Fruit fly (Drosophila melanogaster) whole organism, adult: ENCODE results near the gene CG17350.
A peak's percentile ranks its signal among the peaks of the same experiment; 100 is the strongest.

ENCODE experiments used
- CG11617 ChIP-seq: fragments of 200-800 bp; sonication (Bioruptor generic); optimal IDR thresholded peaks from 2 replicates; lab custom pipeline; 2017; ENCODE audit warnings: mild to moderate bottlenecking, missing biosample characterization, missing genetic modification reagents, missing genetic modification characterization
- CG12768 ChIP-seq: fragments of 200-800 bp; sonication (Bioruptor generic); optimal IDR thresholded peaks from 2 replicates; lab custom pipeline; 2017; ENCODE audit warnings: missing biosample characterization, missing genetic modification characterization, mild to moderate bottlenecking, moderate library complexity, missing genetic modification reagents
- CG14711 ChIP-seq: fragments of 200-800 bp; sonication (Bioruptor generic); optimal IDR thresholded peaks from 2 replicates; lab custom pipeline; 2018; ENCODE audit warnings: missing biosample characterization, mild to moderate bottlenecking, missing genetic modification characterization, moderate library complexity
- CG33017 ChIP-seq: fragments of 200-800 bp; sonication (Bioruptor generic); optimal IDR thresholded peaks from 2 replicates; lab custom pipeline; 2018; ENCODE audit warnings: missing biosample characterization, mild to moderate bottlenecking, missing genetic modification characterization, moderate library complexity
- CG5204 ChIP-seq: fragments of 200-800 bp; sonication (Bioruptor generic); optimal IDR thresholded peaks from 2 replicates; lab custom pipeline; 2016; ENCODE audit warnings: missing biosample characterization, missing genetic modification characterization
- CG7045 ChIP-seq: fragments of 200-800 bp; sonication (Bioruptor generic); optimal IDR thresholded peaks from 2 replicates; lab custom pipeline; 2017; ENCODE audit warnings: missing biosample characterization, mild to moderate bottlenecking, missing genetic modification characterization
- CG7101 ChIP-seq: fragments of 200-800 bp; sonication (Bioruptor generic); optimal IDR thresholded peaks from 2 replicates; lab custom pipeline; 2018; ENCODE audit warnings: missing biosample characterization, mild to moderate bottlenecking, missing genetic modification characterization, moderate library complexity
- Clk ChIP-seq: fragments of 200-800 bp; sonication (Bioruptor generic); optimal IDR thresholded peaks from 2 replicates; lab custom pipeline; 2017; ENCODE audit warnings: missing biosample characterization, missing genetic modification characterization
- Crg-1 ChIP-seq: fragments of 200-800 bp; sonication (Bioruptor generic); optimal IDR thresholded peaks from 2 replicates; lab custom pipeline; 2016; ENCODE audit warnings: missing biosample characterization, missing genetic modification characterization
- Hr96 ChIP-seq: fragments of 200-800 bp; sonication (Bioruptor generic); optimal IDR thresholded peaks from 2 replicates; lab custom pipeline; 2016; ENCODE audit warnings: missing biosample characterization, missing genetic modification characterization
- Mnt ChIP-seq: fragments of 200-800 bp; sonication (Bioruptor generic); optimal IDR thresholded peaks from 2 replicates; lab custom pipeline; 2016; ENCODE audit warnings: missing biosample characterization, mild to moderate bottlenecking, missing genetic modification characterization
- bab1 ChIP-seq: fragments of 200-800 bp; sonication (Bioruptor generic); optimal IDR thresholded peaks from 3 replicates; lab custom pipeline; 2019; ENCODE audit warnings: missing biosample characterization, mild to moderate bottlenecking, missing genetic modification characterization, moderate library complexity
- cic ChIP-seq: fragments of 200-800 bp; sonication (Bioruptor generic); optimal IDR thresholded peaks from 2 replicates; lab custom pipeline; 2017; ENCODE audit warnings: missing biosample characterization, mild to moderate bottlenecking, missing genetic modification characterization, moderate library complexity
- cnc ChIP-seq, 2 experiments: fragments of >200 bp; optimal IDR thresholded peaks; 2 replicates each; lab custom pipeline; 2017
- kay ChIP-seq: fragments of 200-800 bp; sonication (Bioruptor generic); peaks from one replicate; lab custom pipeline; 2016; ENCODE audit warnings: missing biosample characterization, missing genetic modification characterization, borderline replicate concordance
- ovo ChIP-seq: fragments of 200-800 bp; sonication (Bioruptor generic); optimal IDR thresholded peaks from 2 replicates; lab custom pipeline; 2016; ENCODE audit warnings: missing biosample characterization, missing genetic modification characterization
- pad ChIP-seq: fragments of 200-800 bp; sonication (Bioruptor generic); optimal IDR thresholded peaks from 3 replicates; lab custom pipeline; 2017; ENCODE audit warnings: missing biosample characterization, missing genetic modification characterization, mild to moderate bottlenecking, moderate library complexity, missing genetic modification reagents
- tj ChIP-seq: fragments of 200-800 bp; sonication (Bioruptor generic); optimal IDR thresholded peaks from 3 replicates; lab custom pipeline; 2017; ENCODE audit warnings: missing biosample characterization, mild to moderate bottlenecking, missing genetic modification characterization, moderate library complexity
- toe ChIP-seq: fragments of 200-800 bp; sonication (Bioruptor generic); optimal IDR thresholded peaks from 2 replicates; lab custom pipeline; 2016; ENCODE audit warnings: missing biosample characterization, missing genetic modification characterization

CG17350 gene

DNA sequence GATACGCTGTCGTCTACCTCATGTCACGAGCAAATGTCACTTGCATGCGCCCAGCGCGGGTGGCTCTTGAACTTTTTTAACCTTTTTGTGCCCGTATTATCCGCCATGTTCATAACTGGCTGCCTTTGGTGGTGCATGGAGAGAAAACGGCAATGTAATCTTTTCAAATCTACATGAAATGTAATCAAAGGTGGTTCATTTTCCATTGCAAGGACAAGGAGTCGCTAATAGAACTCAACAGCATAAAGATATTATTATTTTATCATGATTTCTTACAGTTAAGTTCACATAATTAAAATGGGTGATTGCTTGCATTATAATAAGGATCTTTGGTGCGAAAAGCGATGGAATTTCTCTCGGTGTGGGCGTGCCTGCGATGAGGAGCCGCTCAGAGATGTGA lies 38.0 kb upstream of the CG17350 start:
- TF ChIP-seq CG7045 (GFP tag; lab: Kevin White, UChicago) (no peak), CG12768 (GFP tag; lab: Kevin White, UChicago) (no peak), Hr96 (GFP tag; lab: Kevin White, UChicago) (no peak), kay (no peak), cic (no peak), bab1 (GFP tag; lab: Kevin White, UChicago) (no peak), cnc (optimal IDR thresholded peaks at IDR 0.05; lab: Kevin White, UChicago) (no peak), CG7101 (no peak), tj (GFP tag; lab: Kevin White, UChicago) (no peak), toe (no peak), Clk (GFP tag; lab: Kevin White, UChicago) (no peak)

- peak; percentile 0 for TF ChIP-seq CG7045 (GFP tag; lab: Kevin White, UChicago)
- TF ChIP-seq ovo (GFP tag; lab: Kevin White, UChicago): peak; percentile 42
- TF ChIP-seq bab1 (GFP tag; lab: Kevin White, UChicago): no peak
- TF ChIP-seq Hr96 (GFP tag; lab: Kevin White, UChicago): peak; percentile 21
These were observed 22.7 kb upstream of the CG17350 start for dm6 chr2L:19358017-19358471.

- TF ChIP-seq Crg-1 (GFP tag; lab: Kevin White, UChicago) (no peak), CG7045 (GFP tag; lab: Kevin White, UChicago) (no peak), CG14711 (tag; lab: Kevin White, UChicago) (no peak), Mnt (GFP tag; lab: Kevin White, UChicago) (no peak)
These were observed 20.8 kb upstream of the CG17350 start for dm6 chr2L:19359802-19360429.

dm6 chr2L:19361632-19362142 lies 19.0 kb upstream of the CG17350 start:
- TF ChIP-seq tj (GFP tag; lab: Kevin White, UChicago): peak; percentile 67
- TF ChIP-seq CG11617 (GFP tag; lab: Kevin White, UChicago): no peak
- no peak for TF ChIP-seq Mnt (GFP tag; lab: Kevin White, UChicago)
- TF ChIP-seq Clk (GFP tag; lab: Kevin White, UChicago): no peak
- TF ChIP-seq Hr96 (GFP tag; lab: Kevin White, UChicago): no peak
- no peak for TF ChIP-seq CG12768 (GFP tag; lab: Kevin White, UChicago)
- no peak for TF ChIP-seq CG33017 (tag; lab: Kevin White, UChicago)

DNA sequence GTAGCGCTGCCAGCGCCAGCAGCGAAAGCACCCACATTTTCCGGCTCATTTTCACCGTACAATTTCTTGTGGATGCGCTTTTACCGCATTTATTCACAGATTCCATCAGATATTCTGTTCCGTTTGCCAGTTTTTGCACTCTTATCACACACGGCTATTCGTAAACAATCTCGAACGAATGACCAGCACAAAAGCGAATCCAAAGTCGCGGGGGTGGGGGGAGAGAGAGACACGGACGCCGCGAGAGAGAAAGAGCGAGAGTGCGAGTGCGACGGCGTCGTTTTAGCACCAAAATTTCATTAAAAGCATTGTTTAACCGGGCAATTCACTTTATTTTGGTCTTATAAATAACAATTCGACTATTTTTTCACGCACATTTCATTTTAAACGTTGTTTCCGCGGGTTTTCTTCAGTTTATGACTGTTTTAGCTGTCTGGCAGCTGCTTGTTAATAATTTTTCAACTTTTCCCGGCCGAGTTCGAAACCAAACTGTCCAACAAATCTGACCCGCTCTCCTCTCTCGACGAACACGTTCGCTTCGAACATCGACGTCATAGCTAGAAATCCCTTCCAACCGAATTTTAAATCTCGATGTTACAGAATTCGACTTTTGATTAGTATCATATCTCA lies 17.9 kb upstream of the CG17350 start, which contains the start of gene dnt:
Gene dnt, minus strand, starts transcription at position 494 of the 630 bp plus-strand sequence.
- no peak for TF ChIP-seq CG11617 (GFP tag; lab: Kevin White, UChicago)
- TF ChIP-seq CG14711 (tag; lab: Kevin White, UChicago): no peak
- TF ChIP-seq bab1 (GFP tag; lab: Kevin White, UChicago): peak; percentile 2
- TF ChIP-seq CG5204 (GFP tag; lab: Kevin White, UChicago): no peak
- TF ChIP-seq Crg-1 (GFP tag; lab: Kevin White, UChicago): no peak
- no peak for TF ChIP-seq Clk (GFP tag; lab: Kevin White, UChicago)

DNA sequence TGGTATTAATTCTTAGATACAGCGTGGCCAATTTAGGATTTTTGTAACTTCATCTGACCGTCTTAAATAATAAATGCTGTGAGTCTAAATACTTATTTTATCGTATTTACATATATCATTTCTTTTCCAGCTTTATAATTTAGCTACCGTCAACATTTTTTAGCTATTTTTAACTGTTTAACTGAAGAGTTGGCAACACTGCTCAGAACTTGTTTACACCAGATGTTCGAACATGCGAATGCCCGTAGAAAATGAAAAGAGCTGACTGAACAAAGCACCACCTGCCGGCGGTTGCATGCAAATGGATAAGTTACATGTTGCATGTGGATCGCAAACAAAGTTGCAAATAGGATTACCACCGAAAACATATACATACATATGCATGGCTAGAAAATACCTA lies 17.2 kb upstream of the CG17350 start:
- TF ChIP-seq CG33017 (tag; lab: Kevin White, UChicago) (no peak), ovo (GFP tag; lab: Kevin White, UChicago) (no peak), tj (GFP tag; lab: Kevin White, UChicago) (peak; percentile 13), toe (peak; percentile 30), CG5204 (GFP tag; lab: Kevin White, UChicago) (peak; percentile 19), CG14711 (tag; lab: Kevin White, UChicago) (peak; percentile 64)

DNA sequence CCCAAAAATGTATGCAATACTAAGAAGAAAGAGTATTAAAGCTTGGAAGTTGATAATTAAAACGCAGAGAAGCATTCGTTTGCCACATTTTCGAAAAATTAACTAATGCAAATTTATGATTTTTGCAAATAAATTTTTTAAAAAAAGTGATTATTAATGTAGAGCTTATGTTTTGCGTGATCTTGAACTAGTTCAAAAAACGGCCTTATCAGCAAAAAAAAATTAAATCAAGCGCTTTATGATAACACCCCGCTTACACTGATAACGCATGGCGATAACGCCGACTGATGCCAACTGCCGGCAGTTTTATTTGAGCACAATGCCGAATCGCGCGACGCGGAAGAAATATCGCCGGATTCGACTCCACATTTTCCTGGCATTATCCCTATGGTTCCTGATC lies 16.7 kb upstream of the CG17350 start, which contains the start of gene CG13086:
Gene CG13086, plus strand, starts transcription at position 301 of the 400 bp plus-strand sequence.
- no peak for TF ChIP-seq pad (GFP tag; lab: Kevin White, UChicago)
- TF ChIP-seq Mnt (GFP tag; lab: Kevin White, UChicago): no peak
- TF ChIP-seq CG7101: no peak
- no peak for TF ChIP-seq CG11617 (GFP tag; lab: Kevin White, UChicago)
- no peak for TF ChIP-seq Clk (GFP tag; lab: Kevin White, UChicago)
- TF ChIP-seq kay: no peak
- TF ChIP-seq cic: no peak
- TF ChIP-seq toe: no peak
- TF ChIP-seq CG33017 (tag; lab: Kevin White, UChicago): no peak
- TF ChIP-seq Hr96 (GFP tag; lab: Kevin White, UChicago): no peak
- TF ChIP-seq bab1 (GFP tag; lab: Kevin White, UChicago): no peak
- no peak for TF ChIP-seq CG5204 (GFP tag; lab: Kevin White, UChicago)
- TF ChIP-seq CG12768 (GFP tag; lab: Kevin White, UChicago): no peak
- no peak for TF ChIP-seq CG7045 (GFP tag; lab: Kevin White, UChicago)
- no peak for TF ChIP-seq Crg-1 (GFP tag; lab: Kevin White, UChicago)
- no peak for TF ChIP-seq CG14711 (tag; lab: Kevin White, UChicago)
- TF ChIP-seq tj (GFP tag; lab: Kevin White, UChicago): no peak
- no peak for TF ChIP-seq ovo (GFP tag; lab: Kevin White, UChicago)
- TF ChIP-seq cnc (optimal IDR thresholded peaks at IDR 0.05; lab: Kevin White, UChicago): no peak
